Worm (Caenorhabditis elegans) whole organism, young adult: ENCODE measurements around the gene nhr-153.
"Not testable (repeated sequence)": the region's sequence is repeated elsewhere in the genome, so short reads cannot be mapped to it uniquely, and the experiment has no call there.

ENCODE experiments used
- B0336.3 ChIP-seq: fragments of 200-800 bp; sonication (Bioruptor generic); IDR thresholded peaks from 2 replicates; pipeline ENCODE4 v1.3.6; 2022; ENCODE audit warnings: missing genetic modification characterization, missing compliant biosample characterization
- F39B2.1 ChIP-seq: fragments of 200-800 bp; sonication (Bioruptor generic); IDR thresholded peaks from 2 replicates; pipeline ENCODE4 v1.3.6; 2022; ENCODE audit warnings: missing genetic modification reagents, missing genetic modification characterization, missing compliant biosample characterization
- F52B5.7 ChIP-seq: sonication (generic microtip); optimal IDR thresholded peaks from 2 replicates; lab custom pipeline; 2016; ENCODE audit warnings: mild to moderate bottlenecking, missing genetic modification characterization, missing compliant biosample characterization
- F57A8.1 ChIP-seq: fragments of 200-800 bp; sonication (Bioruptor generic); optimal IDR thresholded peaks from 2 replicates; lab custom pipeline; 2018; ENCODE audit warnings: mild to moderate bottlenecking, missing genetic modification characterization, moderate library complexity, missing compliant biosample characterization
- F57C9.4 ChIP-seq: sonication (generic microtip); optimal IDR thresholded peaks from 2 replicates; lab custom pipeline; 2017; ENCODE audit warnings: mild to moderate bottlenecking, missing genetic modification characterization, missing compliant biosample characterization
- K12H6.12 ChIP-seq: fragments of 200-800 bp; sonication (Bioruptor generic); optimal IDR thresholded peaks from 2 replicates; lab custom pipeline; 2018; ENCODE audit warnings: mild to moderate bottlenecking, missing genetic modification characterization, missing compliant biosample characterization
- Y53G8AR.9 ChIP-seq: fragments of 200-800 bp; sonication (Bioruptor generic); conservative IDR thresholded peaks from 2 replicates; pipeline ENCODE4 v1.3.6; 2022; ENCODE audit warnings: missing genetic modification reagents, missing genetic modification characterization, missing compliant biosample characterization
- Y95B8A.8 ChIP-seq: fragments of 200-800 bp; sonication (Bioruptor generic); IDR thresholded peaks from 2 replicates; pipeline ENCODE4 v1.3.6; 2022; ENCODE audit warnings: missing genetic modification reagents, missing genetic modification characterization, missing compliant biosample characterization
- ZK185.1 ChIP-seq: sonication (generic microtip); optimal IDR thresholded peaks from 2 replicates; lab custom pipeline; 2016; ENCODE audit warnings: mild to moderate bottlenecking, missing genetic modification characterization, missing compliant biosample characterization; ENCODE audit not compliant: poor library complexity, severe bottlenecking
- attf-5 ChIP-seq: fragments of 200-800 bp; sonication (Bioruptor generic); optimal IDR thresholded peaks from 2 replicates; lab custom pipeline; 2018; ENCODE audit warnings: mild to moderate bottlenecking, missing genetic modification characterization, missing compliant biosample characterization
- attf-6 ChIP-seq: fragments of 200-800 bp; sonication (Bioruptor generic); IDR thresholded peaks from 2 replicates; pipeline ENCODE4 v1.3.6; 2022; ENCODE audit warnings: missing genetic modification reagents, missing genetic modification characterization, missing compliant biosample characterization
- bed-2 ChIP-seq: fragments of 200-800 bp; sonication (Bioruptor generic); IDR thresholded peaks from 2 replicates; pipeline ENCODE4 v1.3.6; 2022; ENCODE audit warnings: missing genetic modification reagents, missing genetic modification characterization, missing compliant biosample characterization
- cebp-1 ChIP-seq, 2 experiments: fragments of 200-800 bp in 1 of 2; sonication (Bioruptor generic) in 1 of 2; sonication (generic microtip) in 1 of 2; IDR thresholded peaks in 1 of 2; optimal IDR thresholded peaks in 1 of 2; 2 replicates each; pipeline versions ENCODE4 v1.3.6 to Lab custom; 2017 to 2022; ENCODE audit warnings: missing compliant biosample characterization in 2 of 2, missing genetic modification characterization in 2 of 2, mild to moderate bottlenecking in 1 of 2, missing genetic modification reagents in 1 of 2, moderate library complexity in 1 of 2
- cebp-2 ChIP-seq: fragments of 200-800 bp; sonication (Bioruptor generic); IDR thresholded peaks from 2 replicates; pipeline ENCODE4 v1.3.6; 2022; ENCODE audit warnings: missing genetic modification characterization, missing compliant biosample characterization
- ceh-100 ChIP-seq: fragments of 200-800 bp; sonication (Bioruptor generic); IDR thresholded peaks from 2 replicates; pipeline ENCODE4 v1.3.6; 2022; ENCODE audit warnings: missing genetic modification reagents, missing genetic modification characterization, missing compliant biosample characterization
- ceh-40 ChIP-seq: fragments of 200-800 bp; sonication (Bioruptor generic); IDR thresholded peaks from 2 replicates; pipeline ENCODE4 v1.3.6; 2022; ENCODE audit warnings: missing genetic modification characterization, missing compliant biosample characterization
- dpff-1 ChIP-seq: sonication (generic microtip); optimal IDR thresholded peaks from 2 replicates; lab custom pipeline; 2017; ENCODE audit warnings: mild to moderate bottlenecking, missing genetic modification characterization, missing compliant biosample characterization
- dpl-1 ChIP-seq: fragments of 150-350 bp; optimal IDR thresholded peaks from 2 replicates; lab custom pipeline; 2014; ENCODE audit warnings: missing biosample characterization, missing genetic modification reagents, missing genetic modification characterization
- egl-18 ChIP-seq: fragments of 200-800 bp; sonication (Bioruptor generic); IDR thresholded peaks from 2 replicates; pipeline ENCODE4 v1.3.6; 2022; ENCODE audit warnings: missing genetic modification reagents, missing genetic modification characterization, missing compliant biosample characterization
- egrh-3 ChIP-seq: fragments of 200-800 bp; sonication (Bioruptor generic); IDR thresholded peaks from 2 replicates; pipeline ENCODE4 v1.3.6; 2022; ENCODE audit warnings: missing genetic modification reagents, missing genetic modification characterization, missing compliant biosample characterization
- ets-4 ChIP-seq: fragments of 200-800 bp; sonication (Bioruptor generic); optimal IDR thresholded peaks from 2 replicates; lab custom pipeline; 2018; ENCODE audit warnings: mild to moderate bottlenecking, missing genetic modification characterization, missing compliant biosample characterization
- fkh-3 ChIP-seq: sonication (generic microtip); optimal IDR thresholded peaks from 2 replicates; lab custom pipeline; 2016; ENCODE audit warnings: mild to moderate bottlenecking, missing genetic modification characterization, missing compliant biosample characterization
- hmg-20 ChIP-seq: fragments of 200-800 bp; sonication (Bioruptor generic); IDR thresholded peaks from 2 replicates; pipeline ENCODE4 v1.3.6; 2022; ENCODE audit warnings: missing genetic modification reagents, missing genetic modification characterization, missing compliant biosample characterization
- lsl-1 ChIP-seq: fragments of 200-800 bp; sonication (Bioruptor generic); optimal IDR thresholded peaks from 2 replicates; lab custom pipeline; 2018; ENCODE audit warnings: mild to moderate bottlenecking, missing genetic modification characterization, moderate library complexity, missing compliant biosample characterization
- mcd-1 ChIP-seq: fragments of 200-800 bp; sonication (Bioruptor generic); IDR thresholded peaks from 2 replicates; pipeline ENCODE4 v1.3.6; 2022; ENCODE audit warnings: missing genetic modification reagents, missing genetic modification characterization, missing compliant biosample characterization
- nfyb-1 ChIP-seq: fragments of 200-800 bp; sonication (Bioruptor generic); IDR thresholded peaks from 2 replicates; pipeline ENCODE4 v1.3.6; 2022; ENCODE audit warnings: missing genetic modification reagents, missing genetic modification characterization, missing compliant biosample characterization
- repo-1 ChIP-seq: sonication (generic microtip); optimal IDR thresholded peaks from 2 replicates; lab custom pipeline; 2017; ENCODE audit warnings: mild to moderate bottlenecking, missing genetic modification characterization, missing compliant biosample characterization
- rpc-1 ChIP-seq, 2 experiments: fragments of 150-350 bp in 1 of 2; sonication (generic microtip) in 1 of 2; optimal IDR thresholded peaks; 2 replicates each; lab custom pipeline; 2014 to 2018; ENCODE audit warnings: missing biosample characterization in 1 of 2, missing genetic modification characterization in 1 of 2, missing genetic modification reagents in 1 of 2, missing genotype in 1 of 2
- snpc-1.3 ChIP-seq: sonication (generic microtip); optimal IDR thresholded peaks from 2 replicates; lab custom pipeline; 2017; ENCODE audit warnings: missing genetic modification characterization, mild to moderate bottlenecking, missing compliant biosample characterization, antibody characterized with exemption, moderate library complexity, missing genotype, missing genetic modification reagents; ENCODE audit not compliant: insufficient read depth
- tbx-9 ChIP-seq: sonication (generic microtip); optimal IDR thresholded peaks from 2 replicates; lab custom pipeline; 2016; ENCODE audit warnings: borderline replicate concordance, missing genetic modification characterization, inconsistent platforms, missing compliant biosample characterization
- tlf-1 ChIP-seq: fragments of 200-800 bp; sonication (Bioruptor generic); optimal IDR thresholded peaks from 2 replicates; lab custom pipeline; 2018; ENCODE audit warnings: mild to moderate bottlenecking, missing genetic modification characterization, missing compliant biosample characterization
- unc-62 ChIP-seq: fragments of 150-350 bp; optimal IDR thresholded peaks from 2 replicates; lab custom pipeline; 2014; ENCODE audit warnings: missing biosample characterization, missing genetic modification reagents, missing genetic modification characterization
- zfh-2 ChIP-seq: fragments of 200-800 bp; sonication (Bioruptor generic); conservative IDR thresholded peaks from 2 replicates; pipeline ENCODE4 v1.3.6; 2022; ENCODE audit warnings: missing genetic modification reagents, missing genetic modification characterization, missing compliant biosample characterization
- ztf-18 ChIP-seq: sonication (generic microtip); optimal IDR thresholded peaks from 2 replicates; lab custom pipeline; 2016; ENCODE audit warnings: missing genotype, mild to moderate bottlenecking, missing genetic modification characterization, missing compliant biosample characterization
- ztf-22 ChIP-seq: fragments of 200-800 bp; sonication (Bioruptor generic); optimal IDR thresholded peaks from 2 replicates; lab custom pipeline; 2018; ENCODE audit warnings: mild to moderate bottlenecking, missing genetic modification characterization, moderate library complexity, missing compliant biosample characterization
- ztf-6 ChIP-seq: fragments of 200-800 bp; sonication (Bioruptor generic); IDR thresholded peaks from 2 replicates; pipeline ENCODE4 v1.3.6; 2022; ENCODE audit warnings: missing genetic modification reagents, missing genetic modification characterization, missing compliant biosample characterization

Gene nhr-153

ce11 chrV:12120381-12120780, 16.4 kb downstream of the nhr-153 start, which contains the start of gene C13C4.7:
Gene C13C4.7 (minus strand): TSS chrV:12120481.
- TF ChIP-seq fkh-3 (tag; lab: Kevin White, UChicago) (no peak), F52B5.7 (tag; lab: Kevin White, UChicago) (no peak), F57A8.1 (GFP tag; lab: Kevin White, UChicago) (no peak), cebp-2 (GFP tag; lab: Robert Waterston, UW) (no peak), Y95B8A.8 (GFP tag; lab: Robert Waterston, UW) (no peak), tlf-1 (GFP tag; lab: Kevin White, UChicago) (no peak), dpff-1 (tag; lab: Kevin White, UChicago) (no peak), egrh-3 (GFP tag; lab: Robert Waterston, UW) (no peak), mcd-1 (no peak), B0336.3 (GFP tag; lab: Robert Waterston, UW) (no peak), lsl-1 (no peak), F39B2.1 (GFP tag; lab: Robert Waterston, UW) (no peak), hmg-20 (GFP tag; lab: Robert Waterston, UW) (no peak), ceh-40 (GFP tag; lab: Robert Waterston, UW) (no peak), ZK185.1 (no peak), ets-4 (GFP tag; lab: Kevin White, UChicago) (no peak), zfh-2 (GFP tag; lab: Robert Waterston, UW) (no peak), K12H6.12 (tag; lab: Kevin White, UChicago) (no peak), bed-2 (no peak), egl-18 (GFP tag; lab: Robert Waterston, UW) (no peak)
- TF ChIP-seq, all 124 proteins: peak for 0

ce11 chrV:12121274-12121673, 17.3 kb downstream of the nhr-153 start, which contains the start of gene C13C4.6:
Gene C13C4.6 (plus strand): TSS chrV:12121574.
- TF ChIP-seq attf-5 (GFP tag; lab: Kevin White, UChicago) (no peak), unc-62 (no peak), ztf-22 (GFP tag; lab: Kevin White, UChicago) (no peak), repo-1 (no peak), F57C9.4 (no peak), cebp-1 (GFP tag; IDR thresholded peaks at IDR 0.05; lab: Robert Waterston, UW) (no peak), cebp-1 (tag; optimal IDR thresholded peaks at IDR 0.05; lab: Kevin White, UChicago) (no peak), ztf-18 (tag; lab: Kevin White, UChicago) (no peak), ceh-100 (no peak), Y53G8AR.9 (GFP tag; lab: Robert Waterston, UW) (no peak), cebp-2 (GFP tag; lab: Robert Waterston, UW) (no peak), nfyb-1 (no peak), snpc-1.3 (tag; lab: Kevin White, UChicago) (no peak), rpc-1 (optimal IDR thresholded peaks at IDR 0.05; lab: Kevin White, UChicago) (no peak), rpc-1 (tag; optimal IDR thresholded peaks at IDR 0.05; lab: Kevin White, UChicago) (no peak), attf-6 (no peak), tbx-9 (no peak)

- TF ChIP-seq K12H6.12 (tag; lab: Kevin White, UChicago); dpl-1; ztf-6 (GFP tag; lab: Robert Waterston, UW): not testable (repeated sequence)
Observed at ce11 chrV:12130688-12131087, 26.7 kb downstream of the nhr-153 start, which contains the start of gene C27A7.6. Gene C27A7.6 (minus strand): TSS chrV:12130788.
